Worm (Caenorhabditis elegans) whole organism, L3 larva: ENCODE measurements around the gene col-99.

ENCODE experiments used
- ceh-16 ChIP-seq: sonication (generic microtip); optimal IDR thresholded peaks from 2 replicates; lab custom pipeline; 2017; ENCODE audit warnings: missing biosample characterization, missing genetic modification characterization
- elt-2 ChIP-seq: sonication (generic microtip); optimal IDR thresholded peaks from 2 replicates; lab custom pipeline; 2016; ENCODE audit warnings: missing genetic modification reagents, mild to moderate bottlenecking, missing genetic modification characterization, missing compliant biosample characterization
- fos-1 ChIP-seq: fragments of 150-350 bp; optimal IDR thresholded peaks from 2 replicates; lab custom pipeline; 2014; ENCODE audit warnings: missing biosample characterization, missing genetic modification characterization
- hmg-11 ChIP-seq: sonication (generic microtip); optimal IDR thresholded peaks from 2 replicates; lab custom pipeline; 2016; ENCODE audit warnings: missing genetic modification characterization, missing compliant biosample characterization
- nhr-12 ChIP-seq: fragments of 150-350 bp; optimal IDR thresholded peaks from 2 replicates; lab custom pipeline; 2014; ENCODE audit warnings: missing biosample characterization, missing genetic modification characterization
- pqm-1 ChIP-seq: fragments of 150-350 bp; optimal IDR thresholded peaks from 2 replicates; lab custom pipeline; 2017; ENCODE audit warnings: missing biosample characterization, missing genetic modification characterization, inconsistent platforms
- skn-1 ChIP-seq: fragments of 150-350 bp; optimal IDR thresholded peaks from 2 replicates; lab custom pipeline; 2014; ENCODE audit warnings: missing biosample characterization, missing genetic modification characterization
- tbx-2 ChIP-seq: sonication (generic microtip); optimal IDR thresholded peaks from 2 replicates; lab custom pipeline; 2016; ENCODE audit warnings: mild to moderate bottlenecking, missing genetic modification characterization, missing compliant biosample characterization
- unc-62 ChIP-seq: fragments of 150-350 bp; sonication (generic microtip); optimal IDR thresholded peaks from 4 replicates; lab custom pipeline; 2014; ENCODE audit warnings: missing biosample characterization, missing genetic modification reagents, missing genetic modification characterization
- ztf-11 ChIP-seq: fragments of 150-350 bp; optimal IDR thresholded peaks from 2 replicates; lab custom pipeline; 2014; ENCODE audit warnings: missing biosample characterization, missing genetic modification characterization

ce11 chrIV:186110-186509, 38.4 kb upstream of the col-99 start:
- no peak for TF ChIP-seq tbx-2 (tag; lab: Kevin White, UChicago)
- TF ChIP-seq pqm-1: no peak
- no peak for TF ChIP-seq ztf-11 (tag; lab: Kevin White, UChicago)
- no peak for TF ChIP-seq nhr-12 (tag; lab: Kevin White, UChicago)
- TF ChIP-seq ceh-16 (tag; lab: Kevin White, UChicago): no peak
- no peak for TF ChIP-seq unc-62 (GFP tag; lab: Kevin White, UChicago)
- no peak for TF ChIP-seq skn-1 (tag; lab: Kevin White, UChicago)
- no peak for TF ChIP-seq hmg-11 (tag; lab: Kevin White, UChicago)
- TF ChIP-seq fos-1 (tag; lab: Kevin White, UChicago): no peak
- no peak for TF ChIP-seq elt-2 (tag; lab: Kevin White, UChicago)
